Worm (Caenorhabditis elegans) whole organism, L2 larva: Measurements from ENCODE around the gene Y71H2AM.12.

Experiments used
- C34F6.9 ChIP-seq: fragments of 150-350 bp; optimal IDR thresholded peaks from 2 replicates; lab custom pipeline; 2014; ENCODE audit warnings: missing biosample characterization, missing genetic modification characterization
- F13H6.1 ChIP-seq: sonication (generic microtip); optimal IDR thresholded peaks from 2 replicates; lab custom pipeline; 2016; ENCODE audit warnings: missing genetic modification characterization, missing compliant biosample characterization
- R02D3.7 ChIP-seq: fragments of 150-350 bp; optimal IDR thresholded peaks from 2 replicates; lab custom pipeline; 2014; ENCODE audit warnings: missing biosample characterization, missing genetic modification characterization
- ZK546.5 ChIP-seq: sonication (generic microtip); optimal IDR thresholded peaks from 2 replicates; lab custom pipeline; 2017; ENCODE audit warnings: missing biosample characterization, missing genetic modification characterization
- aly-2 ChIP-seq: fragments of 150-350 bp; optimal IDR thresholded peaks from 2 replicates; lab custom pipeline; 2014; ENCODE audit warnings: missing biosample characterization, missing genetic modification characterization
- blmp-1 ChIP-seq: sonication (generic microtip); optimal IDR thresholded peaks from 2 replicates; lab custom pipeline; 2017; ENCODE audit warnings: missing genetic modification characterization, mild to moderate bottlenecking, missing compliant biosample characterization, antibody characterized with exemption, moderate library complexity; ENCODE audit not compliant: insufficient read depth
- crh-2 ChIP-seq: sonication (generic microtip); optimal IDR thresholded peaks from 2 replicates; lab custom pipeline; 2017; ENCODE audit warnings: missing biosample characterization, missing genetic modification characterization
- dmd-4 ChIP-seq: sonication (generic microtip); optimal IDR thresholded peaks from 2 replicates; lab custom pipeline; 2017; ENCODE audit warnings: missing biosample characterization, missing genetic modification characterization
- egl-27 ChIP-seq: sonication (generic microtip); optimal IDR thresholded peaks from 3 replicates; lab custom pipeline; 2017; ENCODE audit warnings: missing biosample characterization, missing genetic modification reagents, missing genetic modification characterization
- elt-1 ChIP-seq: fragments of 150-350 bp; optimal IDR thresholded peaks from 2 replicates; lab custom pipeline; 2014; ENCODE audit warnings: missing biosample characterization, missing genetic modification characterization
- elt-3 ChIP-seq: sonication (generic microtip); optimal IDR thresholded peaks from 2 replicates; lab custom pipeline; 2017; ENCODE audit warnings: missing biosample characterization, missing genetic modification characterization
- fos-1 ChIP-seq: fragments of 150-350 bp; optimal IDR thresholded peaks from 2 replicates; lab custom pipeline; 2014; ENCODE audit warnings: missing biosample characterization, missing genetic modification characterization
- gmeb-1 ChIP-seq: fragments of 150-350 bp; optimal IDR thresholded peaks from 2 replicates; lab custom pipeline; 2014; ENCODE audit warnings: missing biosample characterization, missing genetic modification characterization
- lin-11 ChIP-seq: fragments of 150-350 bp; sonication (generic microtip); optimal IDR thresholded peaks from 2 replicates; lab custom pipeline; 2014; ENCODE audit warnings: missing biosample characterization, missing genetic modification characterization, inconsistent platforms, mixed read lengths
- lin-39 ChIP-seq: fragments of 150-350 bp; optimal IDR thresholded peaks from 2 replicates; lab custom pipeline; 2014; ENCODE audit warnings: missing biosample characterization, missing genetic modification reagents, missing genetic modification characterization
- lsy-2 ChIP-seq, 2 experiments: fragments of 150-350 bp in 1 of 2; sonication (generic microtip) in 1 of 2; optimal IDR thresholded peaks; 2 replicates each; lab custom pipeline; 2014 to 2017; ENCODE audit warnings: missing biosample characterization in 2 of 2, missing genetic modification characterization in 2 of 2
- mab-5 ChIP-seq: fragments of 150-350 bp; optimal IDR thresholded peaks from 2 replicates; lab custom pipeline; 2014; ENCODE audit warnings: missing biosample characterization, missing genetic modification characterization
- mdl-1 ChIP-seq, 2 experiments: fragments of 150-350 bp in 1 of 2; sonication (generic microtip) in 1 of 2; optimal IDR thresholded peaks; 2 replicates each; lab custom pipeline; 2017; ENCODE audit warnings: missing biosample characterization in 2 of 2, missing genetic modification characterization in 2 of 2
- nhr-10 ChIP-seq: sonication (generic microtip); optimal IDR thresholded peaks from 2 replicates; lab custom pipeline; 2017; ENCODE audit warnings: missing biosample characterization, missing genetic modification characterization
- nhr-11 ChIP-seq: fragments of 150-350 bp; optimal IDR thresholded peaks from 2 replicates; lab custom pipeline; 2014; ENCODE audit warnings: missing biosample characterization, missing genetic modification characterization
- nhr-12 ChIP-seq: fragments of 150-350 bp; optimal IDR thresholded peaks from 2 replicates; lab custom pipeline; 2014; ENCODE audit warnings: missing biosample characterization, missing genetic modification characterization
- nhr-21 ChIP-seq: fragments of 150-350 bp; optimal IDR thresholded peaks from 2 replicates; lab custom pipeline; 2014; ENCODE audit warnings: missing biosample characterization, missing genetic modification characterization
- nhr-23 ChIP-seq: fragments of 150-350 bp; optimal IDR thresholded peaks from 2 replicates; lab custom pipeline; 2014; ENCODE audit warnings: missing biosample characterization, missing genetic modification reagents, missing genetic modification characterization
- nhr-237 ChIP-seq: fragments of 150-350 bp; optimal IDR thresholded peaks from 2 replicates; lab custom pipeline; 2014; ENCODE audit warnings: missing biosample characterization, missing genetic modification characterization
- nhr-6 ChIP-seq: fragments of 150-350 bp; optimal IDR thresholded peaks from 2 replicates; lab custom pipeline; 2014; ENCODE audit warnings: missing biosample characterization, missing genetic modification characterization
- nhr-77 ChIP-seq: fragments of 150-350 bp; optimal IDR thresholded peaks from 2 replicates; lab custom pipeline; 2014; ENCODE audit warnings: missing biosample characterization, missing genetic modification characterization
- peb-1 ChIP-seq: fragments of 150-350 bp; optimal IDR thresholded peaks from 2 replicates; lab custom pipeline; 2014; ENCODE audit warnings: missing biosample characterization, missing genetic modification characterization
- sem-4 ChIP-seq: fragments of 150-350 bp; optimal IDR thresholded peaks from 2 replicates; lab custom pipeline; 2014; ENCODE audit warnings: missing biosample characterization, missing genetic modification reagents, missing genetic modification characterization
- sma-3 ChIP-seq: sonication (generic microtip); optimal IDR thresholded peaks from 2 replicates; lab custom pipeline; 2016; ENCODE audit warnings: missing genetic modification reagents, missing genetic modification characterization, missing compliant biosample characterization
- sma-9 ChIP-seq, 2 experiments: fragments of 150-350 bp in 1 of 2; sonication (generic microtip) in 1 of 2; optimal IDR thresholded peaks; 2 replicates each; lab custom pipeline; 2014 to 2016; ENCODE audit warnings: missing genetic modification characterization in 2 of 2, mild to moderate bottlenecking in 1 of 2, missing biosample characterization in 1 of 2, missing compliant biosample characterization in 1 of 2, missing genetic modification reagents in 1 of 2, moderate library complexity in 1 of 2
- unc-39 ChIP-seq: fragments of 150-350 bp; optimal IDR thresholded peaks from 2 replicates; lab custom pipeline; 2014; ENCODE audit warnings: missing biosample characterization, missing genetic modification characterization
- unc-55 ChIP-seq: fragments of 150-350 bp; sonication (generic microtip); optimal IDR thresholded peaks from 3 replicates; lab custom pipeline; 2014; ENCODE audit warnings: missing biosample characterization, missing genetic modification reagents, missing genetic modification characterization
- zag-1 ChIP-seq: fragments of 150-350 bp; optimal IDR thresholded peaks from 2 replicates; lab custom pipeline; 2014; ENCODE audit warnings: missing biosample characterization, missing genetic modification characterization
- ztf-1 ChIP-seq: fragments of 200-800 bp; sonication (Bioruptor generic); conservative IDR thresholded peaks from 2 replicates; pipeline ENCODE4 v1.3.6; 2022; ENCODE audit warnings: missing genetic modification characterization, missing compliant biosample characterization

Y71H2AM.12 gene

DNA sequence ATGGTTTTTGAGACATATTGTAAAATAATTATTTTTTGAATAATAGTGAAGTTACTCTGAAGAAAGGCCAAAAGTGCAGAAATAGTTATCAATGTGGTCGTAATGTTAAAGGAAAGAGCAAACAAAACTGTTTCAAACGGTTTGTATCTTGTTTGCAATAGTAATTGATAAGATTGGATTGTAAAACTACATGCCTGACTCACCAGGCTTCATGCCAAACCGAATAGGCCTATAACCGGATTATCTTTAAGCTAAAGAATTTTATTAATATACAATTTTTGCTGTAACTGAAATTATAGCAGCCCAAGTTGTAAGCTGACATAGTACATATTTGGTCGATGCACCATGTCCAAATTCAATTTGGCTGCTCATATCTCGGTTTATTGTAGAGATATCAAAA is 12.7 kb upstream of the Y71H2AM.12 start, which contains the start of gene Y71H2AM.14:
Y71H2AM.14 (minus strand) TSS at position 101 of the 400 bp plus-strand sequence.
- TF ChIP-seq lin-11: no peak
- no peak for TF ChIP-seq nhr-77
- TF ChIP-seq ztf-1: no peak
- no peak for TF ChIP-seq sma-3 (GFP tag; lab: Kevin White, UChicago)
- TF ChIP-seq gmeb-1 (tag; lab: Kevin White, UChicago): no peak
- TF ChIP-seq fos-1 (tag; lab: Kevin White, UChicago): peak; percentile 51
- TF ChIP-seq dmd-4 (tag; lab: Kevin White, UChicago): no peak
- no peak for TF ChIP-seq unc-39

DNA sequence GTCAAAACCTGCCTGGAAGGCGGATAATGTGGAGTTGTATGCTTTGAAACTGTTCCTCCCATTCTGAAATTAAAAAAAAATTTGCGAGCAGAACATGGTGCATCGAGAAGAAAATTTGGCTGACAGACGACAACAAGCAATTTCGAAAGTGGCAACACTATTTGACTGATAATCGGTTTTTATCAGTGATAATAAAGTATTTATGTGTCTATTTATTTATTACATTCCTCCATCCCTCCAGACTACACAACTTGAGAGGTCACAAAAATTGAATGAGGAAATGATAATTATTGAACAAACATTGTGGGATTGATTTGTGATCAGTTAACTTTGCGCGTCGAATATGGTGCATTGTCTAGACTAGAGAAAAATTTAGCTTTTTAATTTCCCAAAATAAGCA is 5.6 kb upstream of the Y71H2AM.12 start, which contains the start of gene cest-25:
cest-25 (minus strand) TSS at position 63 of the 400 bp plus-strand sequence.
- peak; percentile 18 for TF ChIP-seq sma-9 (GFP tag; optimal IDR thresholded peaks at IDR 0.05; lab: Kevin White, UChicago)
- TF ChIP-seq sma-9 (tag; optimal IDR thresholded peaks at IDR 0.05; lab: Kevin White, UChicago): no peak
- TF ChIP-seq crh-2 (tag; lab: Kevin White, UChicago): peak; percentile 52
- TF ChIP-seq fos-1 (tag; lab: Kevin White, UChicago): peak; percentile 89
- TF ChIP-seq F13H6.1: peak; percentile 29
- no peak for TF ChIP-seq nhr-21
- TF ChIP-seq blmp-1 (tag; lab: Kevin White, UChicago): no peak

DNA sequence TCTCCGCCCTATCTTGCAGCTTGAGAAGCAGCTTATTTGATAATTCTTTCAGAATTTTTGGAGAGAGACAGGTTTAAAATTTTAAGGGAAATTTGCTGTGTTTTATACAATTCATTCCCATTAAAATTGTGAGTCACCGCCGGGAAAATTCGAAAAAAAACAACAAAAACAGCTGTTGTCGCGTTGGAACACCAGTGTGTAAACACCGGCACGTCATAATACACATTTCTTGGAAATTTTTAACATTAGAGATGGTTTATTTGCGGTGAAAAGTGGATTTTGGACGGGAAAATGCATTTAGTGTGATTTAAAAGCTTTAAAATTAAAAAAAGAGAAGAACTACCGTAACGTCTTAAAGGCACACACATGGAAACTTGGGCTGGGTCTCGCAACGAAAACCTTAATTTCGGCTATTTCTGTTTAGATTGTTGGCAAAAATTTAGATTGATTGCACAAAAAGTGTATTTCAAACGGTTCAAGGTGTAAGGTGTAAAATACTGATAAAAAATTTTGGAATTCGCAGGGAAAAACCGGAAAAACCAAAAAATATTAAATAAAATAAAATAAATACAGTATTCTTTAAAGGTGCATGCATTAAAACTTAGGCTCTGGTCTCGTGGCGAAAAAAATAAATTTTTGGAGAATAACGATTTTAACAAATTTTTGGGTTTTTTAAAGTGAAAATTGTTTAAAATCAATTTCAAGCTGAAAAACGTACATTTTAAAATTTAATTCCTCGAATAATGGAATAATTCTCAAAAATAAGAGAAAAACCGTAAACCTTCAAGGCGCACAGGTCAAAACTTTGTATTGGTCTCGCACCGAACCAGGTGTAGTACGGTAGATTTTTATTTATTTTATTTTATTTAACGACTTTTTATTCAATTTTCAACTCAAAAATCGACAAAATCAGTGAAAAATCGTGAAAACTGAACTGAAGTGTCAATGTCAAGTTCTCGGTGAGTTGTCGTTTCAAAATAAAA is 8.4 kb downstream of the Y71H2AM.12 start, which contains the start of gene cosa-1:
cosa-1 (plus strand) TSS at position 896 of the 983 bp plus-strand sequence.
- TF ChIP-seq unc-55 (GFP tag; lab: Kevin White, UChicago) (peak; percentile 2), nhr-12 (tag; lab: Kevin White, UChicago) (no peak), elt-1 (tag; lab: Kevin White, UChicago) (no peak), ztf-1 (no peak), nhr-6 (tag; lab: Kevin White, UChicago) (no peak), peb-1 (tag; lab: Kevin White, UChicago) (no peak), fos-1 (tag; lab: Kevin White, UChicago) (peak; percentile 8), mdl-1 (tag; optimal IDR thresholded peaks at IDR 0.05; lab: Kevin White, UChicago) (no peak), nhr-10 (tag; lab: Kevin White, UChicago) (no peak), ZK546.5 (tag; lab: Kevin White, UChicago) (no peak), egl-27 (tag; lab: Kevin White, UChicago) (no peak), lsy-2 (tag; optimal IDR thresholded peaks at IDR 0.05; lab: Kevin White, UChicago) (peak in 1 of 2 experiments; percentile 17)

DNA sequence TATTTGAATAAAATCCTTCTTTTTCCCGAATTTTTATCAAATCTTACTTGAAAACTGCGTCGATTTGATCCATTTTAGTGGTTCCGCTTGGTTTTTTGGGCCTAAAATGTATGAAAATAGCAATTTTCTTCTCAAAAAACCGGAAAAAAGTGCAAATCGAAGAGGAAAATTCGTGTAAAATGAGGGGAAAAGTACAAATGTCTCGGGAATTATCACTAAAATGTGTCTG is 9.0 kb downstream of the Y71H2AM.12 start, which contains the start of gene Y71H2AM.11:
Y71H2AM.11 (minus strand) TSS at position 101 of the 229 bp plus-strand sequence.
- TF ChIP-seq elt-3 (tag; lab: Kevin White, UChicago) (no peak), sem-4 (tag; lab: Kevin White, UChicago) (no peak), nhr-11 (tag; lab: Kevin White, UChicago) (no peak), nhr-23 (tag; lab: Kevin White, UChicago) (no peak), lin-39 (no peak), unc-39 (no peak), egl-27 (tag; lab: Kevin White, UChicago) (no peak), nhr-12 (tag; lab: Kevin White, UChicago) (no peak), R02D3.7 (no peak), nhr-6 (tag; lab: Kevin White, UChicago) (no peak), F13H6.1 (no peak), ZK546.5 (tag; lab: Kevin White, UChicago) (no peak), aly-2 (tag; lab: Kevin White, UChicago) (no peak), mab-5 (tag; lab: Kevin White, UChicago) (no peak), lsy-2 (tag; optimal IDR thresholded peaks at IDR 0.05; lab: Kevin White, UChicago) (no peak), zag-1 (no peak), nhr-237 (tag; lab: Kevin White, UChicago) (no peak), C34F6.9 (tag; lab: Kevin White, UChicago) (no peak), dmd-4 (tag; lab: Kevin White, UChicago) (no peak)
- TF ChIP-seq, all 48 proteins: peak for 0
